Fruit fly (Drosophila melanogaster): Measurements from ENCODE around the gene Jon25Bi.

Gene Jon25Bi

dm6 chr2L:4965923-4966322, 11.0 kb upstream of the Jon25Bi start:
- TF ChIP-seq CG1620 (GFP tag; optimal IDR thresholded peaks at IDR 0.05) (no peak), CG7045 (GFP tag; optimal IDR thresholded peaks at IDR 0.05) (no peak), Clk (GFP tag; optimal IDR thresholded peaks at IDR 0.05) (no peak), CG5204 (GFP tag; optimal IDR thresholded peaks at IDR 0.05) (no peak), CG12768 (GFP tag; optimal IDR thresholded peaks at IDR 0.05) (no peak), Mnt (GFP tag; optimal IDR thresholded peaks at IDR 0.05) (no peak), CG7101 (tag; optimal IDR thresholded peaks at IDR 0.05) (no peak), toe (GFP tag; optimal IDR thresholded peaks at IDR 0.05) (no peak), cic (GFP tag; optimal IDR thresholded peaks at IDR 0.05) (no peak), CG11617 (GFP tag; optimal IDR thresholded peaks at IDR 0.05) (no peak), bab1 (GFP tag; optimal IDR thresholded peaks at IDR 0.05) (no peak), CG33017 (tag; optimal IDR thresholded peaks at IDR 0.05) (no peak), Hr96 (GFP tag; optimal IDR thresholded peaks at IDR 0.05) (no peak), Crg-1 (GFP tag; optimal IDR thresholded peaks at IDR 0.05) (no peak), tj (GFP tag; optimal IDR thresholded peaks at IDR 0.05) (no peak), CG14711 (tag; optimal IDR thresholded peaks at IDR 0.05) (no peak), kay (GFP tag; ENCODE audit: borderline replicate concordance) (no peak), pad (GFP tag; optimal IDR thresholded peaks at IDR 0.05) (no peak), cnc (optimal IDR thresholded peaks at IDR 0.05) (no peak)

dm6 chr2L:4965420-4965819, 10.5 kb upstream of the Jon25Bi start, which contains the start of gene CG34125:
Gene CG34125, plus strand, starts transcription at chr2L:4965673.
- no peak for TF ChIP-seq ovo (GFP tag; optimal IDR thresholded peaks at IDR 0.05)
- TF ChIP-seq bab1 (GFP tag; optimal IDR thresholded peaks at IDR 0.05): peak; percentile 13
- peak; percentile 27 for TF ChIP-seq CG7101 (tag; optimal IDR thresholded peaks at IDR 0.05)
- TF ChIP-seq Mnt (GFP tag; optimal IDR thresholded peaks at IDR 0.05): no peak
- TF ChIP-seq kay (GFP tag; ENCODE audit: borderline replicate concordance): no peak
- no peak for TF ChIP-seq Hr96 (GFP tag; optimal IDR thresholded peaks at IDR 0.05)
- TF ChIP-seq CG11617 (GFP tag; optimal IDR thresholded peaks at IDR 0.05): peak; percentile 52
- peak; percentile 2 for TF ChIP-seq Clk (GFP tag; optimal IDR thresholded peaks at IDR 0.05)
- TF ChIP-seq cic (GFP tag; optimal IDR thresholded peaks at IDR 0.05): no peak
- no peak for TF ChIP-seq CG5204 (GFP tag; optimal IDR thresholded peaks at IDR 0.05)
- no peak for TF ChIP-seq CG7045 (GFP tag; optimal IDR thresholded peaks at IDR 0.05)
- TF ChIP-seq tj (GFP tag; optimal IDR thresholded peaks at IDR 0.05): peak; percentile 3
- TF ChIP-seq CG1620 (GFP tag; optimal IDR thresholded peaks at IDR 0.05): peak; percentile 24
- peak; percentile 96 for TF ChIP-seq CG14711 (tag; optimal IDR thresholded peaks at IDR 0.05)
- TF ChIP-seq CG33017 (tag; optimal IDR thresholded peaks at IDR 0.05): no peak
- no peak for TF ChIP-seq Crg-1 (GFP tag; optimal IDR thresholded peaks at IDR 0.05)
- TF ChIP-seq toe (GFP tag; optimal IDR thresholded peaks at IDR 0.05): no peak
- TF ChIP-seq CG12768 (GFP tag; optimal IDR thresholded peaks at IDR 0.05): peak; percentile 53

dm6 chr2L:4958111-4958510, 3.2 kb upstream of the Jon25Bi start, which contains the start of gene CG34124:
Gene CG34124, plus strand, starts transcription at chr2L:4958411.
- no peak for TF ChIP-seq Clk (GFP tag; optimal IDR thresholded peaks at IDR 0.05)
- TF ChIP-seq CG7101 (tag; optimal IDR thresholded peaks at IDR 0.05): no peak
- no peak for TF ChIP-seq CG14711 (tag; optimal IDR thresholded peaks at IDR 0.05)
- TF ChIP-seq CG1620 (GFP tag; optimal IDR thresholded peaks at IDR 0.05): no peak
- TF ChIP-seq CG5204 (GFP tag; optimal IDR thresholded peaks at IDR 0.05): no peak
- TF ChIP-seq pad (GFP tag; optimal IDR thresholded peaks at IDR 0.05): no peak
- no peak for TF ChIP-seq tj (GFP tag; optimal IDR thresholded peaks at IDR 0.05)
- TF ChIP-seq CG12768 (GFP tag; optimal IDR thresholded peaks at IDR 0.05): no peak
- no peak for TF ChIP-seq Crg-1 (GFP tag; optimal IDR thresholded peaks at IDR 0.05)

dm6 chr2L:4953086-4953570, 1.8 kb downstream of the Jon25Bi start, which contains the start of gene Jon25Bii:
Gene Jon25Bii, minus strand, starts transcription at chr2L:4953136.
- TF ChIP-seq CG33017 (tag; optimal IDR thresholded peaks at IDR 0.05) (no peak), toe (GFP tag; optimal IDR thresholded peaks at IDR 0.05) (no peak), cic (GFP tag; optimal IDR thresholded peaks at IDR 0.05) (peak; percentile 93), bab1 (GFP tag; optimal IDR thresholded peaks at IDR 0.05) (no peak)

dm6 chr2L:4950667-4951066, 4.3 kb downstream of the Jon25Bi start, which contains the start of gene Jon25Biii:
Gene Jon25Biii, minus strand, starts transcription at chr2L:4950767.
- no peak for TF ChIP-seq tj (GFP tag; optimal IDR thresholded peaks at IDR 0.05)
- TF ChIP-seq CG33017 (tag; optimal IDR thresholded peaks at IDR 0.05): no peak
- no peak for TF ChIP-seq CG11617 (GFP tag; optimal IDR thresholded peaks at IDR 0.05)
- no peak for TF ChIP-seq CG14711 (tag; optimal IDR thresholded peaks at IDR 0.05)
- no peak for TF ChIP-seq kay (GFP tag; ENCODE audit: borderline replicate concordance)

- no peak for TF ChIP-seq CG7101 (tag; optimal IDR thresholded peaks at IDR 0.05)
- TF ChIP-seq CG14711 (tag; optimal IDR thresholded peaks at IDR 0.05): no peak
- TF ChIP-seq CG11617 (GFP tag; optimal IDR thresholded peaks at IDR 0.05): no peak
- no peak for TF ChIP-seq CG12768 (GFP tag; optimal IDR thresholded peaks at IDR 0.05)
- no peak for TF ChIP-seq bab1 (GFP tag; optimal IDR thresholded peaks at IDR 0.05)
- TF ChIP-seq Crg-1 (GFP tag; optimal IDR thresholded peaks at IDR 0.05): no peak
- TF ChIP-seq Clk (GFP tag; optimal IDR thresholded peaks at IDR 0.05): no peak
- no peak for TF ChIP-seq CG7045 (GFP tag; optimal IDR thresholded peaks at IDR 0.05)
- TF ChIP-seq cnc (optimal IDR thresholded peaks at IDR 0.05): no peak
- no peak for TF ChIP-seq ovo (GFP tag; optimal IDR thresholded peaks at IDR 0.05)
These were observed 5.4 kb downstream of the Jon25Bi start, which contains the start of gene jet for dm6 chr2L:4949453-4950045. Gene jet, minus strand, starts transcription at chr2L:4949784.
